Worm (Caenorhabditis elegans): ENCODE results near the gene dos-2.
A peak's percentile ranks its signal among the peaks of the same experiment; 100 is the strongest.

dos-2 gene

DNA sequence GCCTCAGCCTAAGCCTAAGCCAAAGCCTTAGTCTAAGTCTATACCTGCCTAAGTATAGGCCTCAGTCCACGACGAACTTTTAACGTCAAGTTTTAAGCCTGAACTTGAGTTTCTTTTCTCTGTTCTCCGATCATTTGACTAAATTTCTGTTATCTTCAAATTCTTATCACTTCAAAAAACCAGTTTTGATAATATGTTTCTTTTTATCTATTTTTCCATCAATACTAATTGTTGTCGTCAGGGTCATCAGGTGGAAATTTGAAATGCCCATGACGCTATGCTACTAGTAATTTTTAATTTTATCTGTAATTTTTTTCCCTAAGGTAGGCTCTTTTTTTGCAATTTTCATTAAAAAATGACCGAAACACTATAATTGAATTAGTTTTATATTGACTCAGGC, 35.5 kb downstream of the dos-2 start:
- TF ChIP-seq nhr-77 (tag; optimal IDR thresholded peaks at IDR 0.05) (no peak), eor-1 (tag; optimal IDR thresholded peaks at IDR 0.05) (no peak), nhr-23 (tag; optimal IDR thresholded peaks at IDR 0.05) (no peak), elt-2 (tag; optimal IDR thresholded peaks at IDR 0.05) (peak; percentile 29), mml-1 (tag; optimal IDR thresholded peaks at IDR 0.05) (no peak)

ce11 chrII:4018617-4019016, 42.6 kb downstream of the dos-2 start, which contains the start of gene K07D4.6:
TSS of gene K07D4.6 (minus strand) at chrII:4018717.
- TF ChIP-seq hmg-11 (tag; optimal IDR thresholded peaks at IDR 0.05) (no peak), sea-2 (GFP tag; optimal IDR thresholded peaks at IDR 0.05) (no peak), ama-1 (optimal IDR thresholded peaks at IDR 0.05) (no peak), nhr-77 (tag; optimal IDR thresholded peaks at IDR 0.05) (no peak), lin-15B (tag; optimal IDR thresholded peaks at IDR 0.05) (no peak), nhr-76 (tag; optimal IDR thresholded peaks at IDR 0.05) (no peak), aly-2 (tag; optimal IDR thresholded peaks at IDR 0.05) (no peak), pqm-1 (tag; optimal IDR thresholded peaks at IDR 0.05) (no peak), eor-1 (tag; optimal IDR thresholded peaks at IDR 0.05) (no peak), unc-62 (GFP tag; optimal IDR thresholded peaks at IDR 0.05) (no peak), pha-4 (tag; optimal IDR thresholded peaks at IDR 0.05) (no peak)

- TF ChIP-seq fkh-2 (tag; optimal IDR thresholded peaks at IDR 0.05) (no peak), nfya-1 (tag; optimal IDR thresholded peaks at IDR 0.05; ENCODE audit: insufficient read depth) (no peak), hmg-11 (tag; optimal IDR thresholded peaks at IDR 0.05) (no peak), pha-4 (tag; optimal IDR thresholded peaks at IDR 0.05) (no peak), nhr-77 (tag; optimal IDR thresholded peaks at IDR 0.05) (no peak), R02D3.7 (tag; optimal IDR thresholded peaks at IDR 0.05) (no peak), ceh-9 (tag; optimal IDR thresholded peaks at IDR 0.05) (no peak), ceh-82 (tag; optimal IDR thresholded peaks at IDR 0.05) (no peak), sea-2 (GFP tag; optimal IDR thresholded peaks at IDR 0.05) (no peak)
These were observed 49.4 kb downstream of the dos-2 start, which contains the start of gene K07D4.5 for ce11 chrII:4025462-4025861. TSS of gene K07D4.5 (minus strand) at chrII:4025562.

Measured in whole organism, L3 larva.